Fruit fly (Drosophila melanogaster) Kc167 (cell line): ENCODE data around the gene CG14787.

Experiments used
- Sin3A ChIP-seq: fragments of >200 bp; optimal IDR thresholded peaks from 2 replicates; lab custom pipeline; 2018; ENCODE audit warnings: missing external identifiers
- insv ChIP-seq: fragments of >200 bp; optimal IDR thresholded peaks from 3 replicates; lab custom pipeline; 2018; ENCODE audit warnings: missing external identifiers
- ttk ChIP-seq: sonication (Bioruptor generic); optimal IDR thresholded peaks from 2 replicates; lab custom pipeline; 2017; ENCODE audit warnings: missing external identifiers

dm6 chrX:1411225-1411932 is 50.1 kb downstream of the CG14787 start:
- TF ChIP-seq ttk (lab: Kevin White, UChicago) (no peak), insv (no peak), Sin3A (lab: Kevin White, UChicago) (no peak)
